Fruit fly (Drosophila melanogaster): ENCODE results near the gene CG8176.

DNA sequence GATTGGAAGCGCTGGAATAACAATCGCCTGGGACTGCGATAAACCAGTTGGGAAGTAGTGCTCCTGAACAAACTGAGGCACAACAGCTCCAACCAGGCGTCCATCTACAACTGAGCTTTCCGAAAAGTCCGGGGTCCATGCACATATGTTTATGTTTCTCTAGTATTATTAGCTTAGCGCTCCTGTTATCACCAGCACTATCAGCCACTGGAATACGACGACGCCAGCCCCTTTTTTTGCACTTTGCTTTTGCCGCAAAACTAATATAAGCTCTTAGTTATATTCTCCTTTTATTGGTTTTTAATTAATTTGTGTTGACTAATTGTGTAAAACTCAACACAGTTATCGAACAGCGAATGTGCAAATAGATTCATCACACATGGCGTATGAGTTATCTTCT is 55.7 kb downstream of the CG8176 start, which contains the start of gene CG9396:
- TF ChIP-seq CG8478 (optimal IDR thresholded peaks at IDR 0.05), result no peak
- no peak for TF ChIP-seq CTCF (optimal IDR thresholded peaks at IDR 0.05)
